Fruit fly (Drosophila melanogaster) whole organism, pupa: Measurements from ENCODE around the gene CG14642.

Experiments used
- CG10348 ChIP-seq: fragments of 200-800 bp; sonication (Bioruptor generic); IDR thresholded peaks from 2 replicates; pipeline ENCODE4 v1.3.6; 2022; ENCODE audit warnings: missing biosample characterization, missing genetic modification characterization
- CG12605 ChIP-seq: fragments of 200-800 bp; sonication (Bioruptor generic); IDR thresholded peaks from 2 replicates; pipeline ENCODE4 v1.3.6; 2022; ENCODE audit warnings: missing biosample characterization, missing genetic modification characterization
- CG13204 ChIP-seq: fragments of 200-800 bp; sonication (Bioruptor generic); optimal IDR thresholded peaks from 2 replicates; lab custom pipeline; 2018; ENCODE audit warnings: missing biosample characterization, mild to moderate bottlenecking, missing genetic modification characterization, moderate library complexity
- CG14655 ChIP-seq: fragments of 200-800 bp; sonication (Bioruptor generic); optimal IDR thresholded peaks from 3 replicates; lab custom pipeline; 2017; ENCODE audit warnings: mild to moderate bottlenecking, missing biosample characterization, missing genetic modification reagents, missing genetic modification characterization
- CG15710 ChIP-seq: fragments of 200-800 bp; sonication (Bioruptor generic); optimal IDR thresholded peaks from 2 replicates; lab custom pipeline; 2018; ENCODE audit warnings: missing biosample characterization, mild to moderate bottlenecking, missing genetic modification characterization, moderate library complexity
- CG17806 ChIP-seq: fragments of 200-800 bp; sonication (Bioruptor generic); optimal IDR thresholded peaks from 2 replicates; lab custom pipeline; 2018; ENCODE audit warnings: missing biosample characterization, mild to moderate bottlenecking, missing genetic modification characterization, moderate library complexity
- CG32121 ChIP-seq: fragments of 200-800 bp; sonication (Bioruptor generic); IDR thresholded peaks from 2 replicates; pipeline ENCODE4 v1.3.6; 2022; ENCODE audit warnings: missing biosample characterization, missing genetic modification characterization
- CG34367 ChIP-seq: fragments of 200-800 bp; sonication (Bioruptor generic); optimal IDR thresholded peaks from 2 replicates; lab custom pipeline; 2018; ENCODE audit warnings: missing biosample characterization, mild to moderate bottlenecking, missing genetic modification characterization
- CG4496 ChIP-seq: fragments of 200-800 bp; sonication (Bioruptor generic); IDR thresholded peaks from 3 replicates; pipeline ENCODE4 v1.3.6; 2022; ENCODE audit warnings: missing biosample characterization, missing genetic modification characterization
- CG8159 ChIP-seq: fragments of 200-800 bp; sonication (Bioruptor generic); optimal IDR thresholded peaks from 3 replicates; lab custom pipeline; 2018; ENCODE audit warnings: missing biosample characterization, mild to moderate bottlenecking, missing genetic modification characterization, moderate library complexity
- CG8301 ChIP-seq: fragments of 200-800 bp; sonication (Bioruptor generic); optimal IDR thresholded peaks from 2 replicates; lab custom pipeline; 2018; ENCODE audit warnings: missing biosample characterization, mild to moderate bottlenecking, missing genetic modification characterization
- CG9948 ChIP-seq: fragments of 200-800 bp; sonication (Bioruptor generic); optimal IDR thresholded peaks from 2 replicates; lab custom pipeline; 2018; ENCODE audit warnings: missing biosample characterization, mild to moderate bottlenecking, missing genetic modification characterization, moderate library complexity
- D1 ChIP-seq: fragments of 200-800 bp; sonication (Bioruptor generic); optimal IDR thresholded peaks from 2 replicates; lab custom pipeline; 2018; ENCODE audit warnings: missing biosample characterization, mild to moderate bottlenecking, missing genetic modification characterization, moderate library complexity
- EcR ChIP-seq: fragments of 200-800 bp; sonication (Bioruptor generic); optimal IDR thresholded peaks from 3 replicates; lab custom pipeline; 2019; ENCODE audit warnings: missing biosample characterization, missing genetic modification characterization, mild to moderate bottlenecking, moderate library complexity, missing genetic modification reagents
- Ets98B ChIP-seq: fragments of 200-800 bp; sonication (Bioruptor generic); IDR thresholded peaks from 2 replicates; pipeline ENCODE4 v1.3.6; 2022; ENCODE audit warnings: missing biosample characterization, missing genetic modification characterization
- Pif1A ChIP-seq: fragments of 200-800 bp; sonication (Bioruptor generic); optimal IDR thresholded peaks from 3 replicates; lab custom pipeline; 2016; ENCODE audit warnings: missing biosample characterization, missing genetic modification characterization
- Pif1B ChIP-seq: fragments of 200-800 bp; sonication (Bioruptor generic); optimal IDR thresholded peaks from 3 replicates; lab custom pipeline; 2016; ENCODE audit warnings: missing biosample characterization, missing genetic modification characterization
- Snoo ChIP-seq: fragments of 200-800 bp; sonication (Bioruptor generic); optimal IDR thresholded peaks from 3 replicates; lab custom pipeline; 2017; ENCODE audit warnings: missing biosample characterization, mild to moderate bottlenecking, missing genetic modification characterization, inconsistent platforms
- fd96Ca ChIP-seq: fragments of 200-800 bp; sonication (Bioruptor generic); IDR thresholded peaks from 3 replicates; pipeline ENCODE4 v1.3.6; 2022; ENCODE audit warnings: missing biosample characterization, missing genetic modification characterization
- gl ChIP-seq: fragments of 200-800 bp; sonication (Bioruptor generic); optimal IDR thresholded peaks from 2 replicates; lab custom pipeline; 2018; ENCODE audit warnings: missing biosample characterization, mild to moderate bottlenecking, missing genetic modification characterization
- rn ChIP-seq: fragments of 200-800 bp; sonication (Bioruptor generic); IDR thresholded peaks from 2 replicates; pipeline ENCODE4 v1.3.6; 2022; ENCODE audit warnings: missing biosample characterization, missing genetic modification characterization

The CG14642 gene

DNA sequence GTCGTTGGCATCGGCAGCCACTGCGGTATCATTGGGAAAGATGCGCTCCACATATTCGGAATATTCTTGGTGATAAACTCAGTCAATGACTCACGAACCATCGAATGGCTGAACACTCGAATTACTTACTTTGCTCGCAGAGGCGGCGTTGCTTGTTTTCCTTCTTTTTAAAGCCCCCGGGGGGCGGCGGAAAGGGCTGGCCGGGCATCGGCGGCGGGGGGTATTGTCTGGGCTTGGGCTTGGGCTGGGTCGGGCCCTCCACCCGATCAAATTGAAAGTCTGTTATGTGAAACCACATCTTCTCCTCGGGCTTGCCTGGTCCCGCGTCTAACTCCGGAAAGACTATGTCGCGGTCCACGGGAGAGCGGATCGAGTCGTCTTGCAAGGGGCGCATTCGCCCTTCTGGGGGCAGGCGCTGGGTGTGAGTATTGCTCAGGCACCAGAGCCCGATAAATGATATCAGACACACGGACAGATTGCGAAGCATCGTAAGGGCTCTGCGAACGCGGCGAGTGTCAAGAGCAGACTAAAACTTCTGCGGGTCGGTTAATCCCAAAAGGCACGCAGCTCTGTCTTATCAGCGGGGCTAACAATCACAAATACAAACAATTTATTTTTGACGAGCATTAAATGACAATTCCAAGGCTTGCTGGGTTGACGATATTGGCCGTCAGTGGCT is at the start of gene CG14642:
Gene CG14642, minus strand, starts transcription at position 509 of the 679 bp plus-strand sequence.
- TF ChIP-seq CG12605 (GFP tag; lab: Robert Waterston, UW) (no peak), CG8159 (tag; lab: Kevin White, UChicago) (no peak), D1 (tag; lab: Kevin White, UChicago) (no peak), CG14655 (GFP tag; lab: Kevin White, UChicago) (no peak), CG32121 (GFP tag; lab: Robert Waterston, UW) (no peak), CG34367 (tag; lab: Kevin White, UChicago) (no peak), CG17806 (tag; lab: Kevin White, UChicago) (no peak), CG4496 (GFP tag; lab: Robert Waterston, UW) (no peak), CG9948 (no peak), CG10348 (GFP tag; lab: Robert Waterston, UW) (no peak), CG15710 (tag; lab: Kevin White, UChicago) (no peak), fd96Ca (no peak), EcR (GFP tag; lab: Kevin White, UChicago) (no peak), Snoo (tag; lab: Kevin White, UChicago) (no peak), Pif1A (GFP tag; lab: Kevin White, UChicago) (no peak), gl (tag; lab: Kevin White, UChicago) (no peak), rn (GFP tag; lab: Robert Waterston, UW) (no peak), CG8301 (no peak), Ets98B (GFP tag; lab: Robert Waterston, UW) (no peak), CG13204 (GFP tag; lab: Kevin White, UChicago) (no peak)

DNA sequence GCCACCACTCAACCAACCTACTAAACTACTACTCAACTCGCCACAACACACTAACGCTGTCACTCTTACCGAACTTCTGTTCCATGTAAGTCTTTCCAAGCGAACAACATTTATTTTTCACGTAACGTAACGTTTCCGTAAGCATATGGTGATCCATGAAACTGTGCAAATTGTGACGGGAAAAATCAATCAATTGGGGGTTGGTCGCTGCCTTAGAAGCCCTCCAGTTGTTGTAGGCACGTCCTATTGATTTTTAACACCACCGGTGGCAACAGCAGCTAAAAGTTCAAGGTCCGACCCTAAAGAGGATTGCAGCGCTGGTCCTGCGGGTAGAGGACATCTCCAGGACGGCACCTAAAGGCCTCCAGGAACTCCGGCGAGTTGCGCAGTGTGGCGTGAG is 49.7 kb upstream of the CG14642 start:
- TF ChIP-seq gl (tag; lab: Kevin White, UChicago) (no peak), Pif1A (GFP tag; lab: Kevin White, UChicago) (no peak), CG13204 (GFP tag; lab: Kevin White, UChicago) (no peak), CG12605 (GFP tag; lab: Robert Waterston, UW) (no peak), Ets98B (GFP tag; lab: Robert Waterston, UW) (no peak), Pif1B (no peak), fd96Ca (no peak), EcR (GFP tag; lab: Kevin White, UChicago) (no peak), CG15710 (tag; lab: Kevin White, UChicago) (no peak), CG14655 (GFP tag; lab: Kevin White, UChicago) (no peak), CG4496 (GFP tag; lab: Robert Waterston, UW) (no peak), D1 (tag; lab: Kevin White, UChicago) (no peak), CG8159 (tag; lab: Kevin White, UChicago) (no peak)

dm6 chr3R:4291289-4291688 is 48.8 kb upstream of the CG14642 start:
- TF ChIP-seq CG32121 (GFP tag; lab: Robert Waterston, UW) (no peak), Snoo (tag; lab: Kevin White, UChicago) (no peak), gl (tag; lab: Kevin White, UChicago) (peak; percentile 7), CG12605 (GFP tag; lab: Robert Waterston, UW) (no peak)

DNA sequence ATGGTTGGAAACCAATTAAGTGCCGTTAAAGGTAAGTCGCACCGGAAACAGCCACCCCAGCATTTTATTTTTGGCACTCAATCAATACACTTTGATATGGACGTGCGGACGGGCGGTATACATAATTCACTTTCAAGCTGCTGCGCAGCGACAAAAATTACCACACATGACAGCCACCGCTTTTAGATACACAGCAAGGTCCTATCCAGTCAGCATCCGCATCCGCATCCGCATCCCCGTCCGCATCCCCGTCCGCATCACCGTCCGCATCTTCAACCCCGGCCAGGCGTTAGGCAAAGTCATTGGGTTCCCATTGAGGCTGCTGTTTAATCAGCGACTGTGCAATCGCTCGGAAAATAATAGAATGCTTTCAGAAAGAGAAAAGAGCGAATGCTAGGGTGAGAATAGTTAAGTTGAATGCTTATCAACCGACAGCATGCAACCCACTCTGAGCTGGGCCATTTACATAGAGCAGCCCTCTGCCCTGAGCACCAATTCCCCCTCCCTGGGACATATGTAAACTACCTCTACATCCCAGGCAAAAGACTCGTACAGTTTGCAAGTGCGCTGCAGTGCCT is 41.9 kb upstream of the CG14642 start:
- TF ChIP-seq rn (GFP tag; lab: Robert Waterston, UW) (no peak), Pif1A (GFP tag; lab: Kevin White, UChicago) (no peak), CG9948 (no peak), gl (tag; lab: Kevin White, UChicago) (no peak), CG4496 (GFP tag; lab: Robert Waterston, UW) (no peak), Ets98B (GFP tag; lab: Robert Waterston, UW) (no peak), CG8159 (tag; lab: Kevin White, UChicago) (no peak), CG12605 (GFP tag; lab: Robert Waterston, UW) (no peak), CG34367 (tag; lab: Kevin White, UChicago) (no peak), CG32121 (GFP tag; lab: Robert Waterston, UW) (no peak), CG14655 (GFP tag; lab: Kevin White, UChicago) (no peak), CG13204 (GFP tag; lab: Kevin White, UChicago) (no peak), D1 (tag; lab: Kevin White, UChicago) (no peak), fd96Ca (no peak), EcR (GFP tag; lab: Kevin White, UChicago) (no peak), CG15710 (tag; lab: Kevin White, UChicago) (no peak), CG10348 (GFP tag; lab: Robert Waterston, UW) (no peak), Pif1B (no peak)

- TF ChIP-seq CG9948 (no peak), CG10348 (GFP tag; lab: Robert Waterston, UW) (no peak), EcR (GFP tag; lab: Kevin White, UChicago) (no peak), gl (tag; lab: Kevin White, UChicago) (no peak), Ets98B (GFP tag; lab: Robert Waterston, UW) (no peak), fd96Ca (no peak), CG32121 (GFP tag; lab: Robert Waterston, UW) (no peak), rn (GFP tag; lab: Robert Waterston, UW) (no peak), Snoo (tag; lab: Kevin White, UChicago) (no peak), CG13204 (GFP tag; lab: Kevin White, UChicago) (no peak), CG12605 (GFP tag; lab: Robert Waterston, UW) (no peak), CG8159 (tag; lab: Kevin White, UChicago) (no peak), CG17806 (tag; lab: Kevin White, UChicago) (no peak)
- TF ChIP-seq, all 21 proteins: peak for 0
These were observed 39.7 kb upstream of the CG14642 start for dm6 chr3R:4282207-4282606.
